Worm (Caenorhabditis elegans): ENCODE measurements around the gene cutl-12.
A peak's percentile ranks its signal among the peaks of the same experiment; 100 is the strongest.

cutl-12 gene

DNA sequence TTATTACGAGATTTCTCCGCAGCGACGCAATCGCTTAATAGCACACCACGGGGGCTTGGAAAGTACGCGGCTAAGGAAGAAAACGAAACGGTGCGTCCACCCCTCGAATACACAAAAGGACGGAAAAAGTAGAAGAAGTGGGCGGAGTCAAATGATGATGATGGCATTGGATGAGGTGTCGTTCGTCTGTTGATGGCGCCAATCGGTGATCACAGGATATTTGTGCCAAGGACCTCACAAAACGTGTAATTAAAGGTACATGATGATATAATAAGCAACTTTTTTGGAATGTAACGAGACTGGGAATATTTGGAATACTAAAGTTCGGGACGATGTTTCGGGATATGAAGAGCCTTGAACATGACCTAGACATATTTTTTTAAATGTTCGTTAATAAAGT, at the start of gene cutl-12:
cutl-12 (minus strand) TSS at position 101 of the 400 bp plus-strand sequence.
- TF ChIP-seq nhr-11 (tag; optimal IDR thresholded peaks at IDR 0.05) (no peak), pax-1 (tag; optimal IDR thresholded peaks at IDR 0.05) (no peak), ceh-2 (tag; optimal IDR thresholded peaks at IDR 0.05) (no peak), ceh-45 (GFP tag; IDR thresholded peaks at IDR 0.05) (no peak), pros-1 (tag; optimal IDR thresholded peaks at IDR 0.05) (no peak), pag-3 (tag; optimal IDR thresholded peaks at IDR 0.05; ENCODE audit: borderline replicate concordance) (no peak), unc-3 (GFP tag; conservative IDR thresholded peaks at IDR 0.05) (no peak), unc-3 (tag; optimal IDR thresholded peaks at IDR 0.05) (no peak)

DNA sequence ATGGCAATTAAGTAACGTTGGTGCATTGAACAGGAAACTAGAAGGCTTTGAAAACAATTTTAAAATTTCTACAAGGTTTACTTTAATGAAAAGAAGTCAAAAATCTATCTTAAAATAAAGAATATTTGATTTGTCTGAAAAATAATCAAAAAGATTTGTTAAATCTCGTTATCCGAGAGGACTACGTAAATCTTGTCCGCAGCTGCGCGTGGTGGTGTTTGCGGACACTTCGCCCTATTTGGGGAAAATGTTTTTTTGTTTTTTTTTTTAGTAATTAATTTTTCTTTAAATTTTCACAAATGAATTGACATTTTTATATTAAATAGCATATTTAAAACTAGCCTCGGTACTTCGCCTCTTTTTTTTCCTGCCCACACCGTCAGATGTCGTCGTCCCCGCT, 49.6 kb upstream of the cutl-12 start:
- TF ChIP-seq ceh-30 (tag; optimal IDR thresholded peaks at IDR 0.05), result no peak
- peak; percentile 37 for TF ChIP-seq unc-42 (tag; optimal IDR thresholded peaks at IDR 0.05)
- TF ChIP-seq ceh-19 (GFP tag; optimal IDR thresholded peaks at IDR 0.05), result no peak
- peak; percentile 8 for TF ChIP-seq unc-86 (tag; optimal IDR thresholded peaks at IDR 0.05)
- TF ChIP-seq pax-1 (tag; optimal IDR thresholded peaks at IDR 0.05), result no peak
- TF ChIP-seq rnt-1 (tag; optimal IDR thresholded peaks at IDR 0.05), result no peak
- TF ChIP-seq ceh-14 (tag; optimal IDR thresholded peaks at IDR 0.05), result peak; percentile 7
- TF ChIP-seq lim-6 (tag; optimal IDR thresholded peaks at IDR 0.05), result no peak

DNA sequence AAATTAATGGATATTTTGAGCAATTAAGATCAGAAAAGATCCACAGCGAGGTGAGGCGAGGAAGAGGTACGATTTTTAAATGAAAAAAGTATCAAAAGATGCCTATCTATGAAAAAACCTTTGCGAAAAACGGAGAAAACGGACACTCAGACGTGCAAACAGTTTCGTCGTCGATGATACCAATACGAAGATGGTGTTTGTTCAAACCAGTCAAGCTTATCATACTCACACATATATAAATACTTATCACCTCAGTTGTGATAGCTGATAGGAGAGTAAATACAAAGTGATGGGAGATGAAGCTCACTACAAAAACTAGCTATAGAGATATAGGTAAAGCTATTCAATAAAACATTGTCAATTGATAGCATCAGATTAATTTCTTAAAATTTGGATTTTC, 45.5 kb upstream of the cutl-12 start:
- TF ChIP-seq ceh-45 (GFP tag; IDR thresholded peaks at IDR 0.05) (no peak), Y22D7AL.16 (tag; optimal IDR thresholded peaks at IDR 0.05) (no peak), K02D7.2 (tag; optimal IDR thresholded peaks at IDR 0.05) (no peak), hlh-30 (tag; optimal IDR thresholded peaks at IDR 0.05; ENCODE audit: insufficient read depth) (no peak), gmeb-2 (tag; optimal IDR thresholded peaks at IDR 0.05) (no peak), tbx-7 (tag; optimal IDR thresholded peaks at IDR 0.05) (no peak), ceh-31 (tag; optimal IDR thresholded peaks at IDR 0.05) (no peak)

ce11 chrII:8675369-8675768, 41.1 kb upstream of the cutl-12 start:
- no peak for TF ChIP-seq odd-2 (tag; optimal IDR thresholded peaks at IDR 0.05)
- no peak for TF ChIP-seq ceh-22 (tag; optimal IDR thresholded peaks at IDR 0.05)
- no peak for TF ChIP-seq che-1 (tag; optimal IDR thresholded peaks at IDR 0.05)
- TF ChIP-seq pros-1 (tag; optimal IDR thresholded peaks at IDR 0.05), result no peak
- TF ChIP-seq C38D4.7 (GFP tag; optimal IDR thresholded peaks at IDR 0.05), result no peak
- TF ChIP-seq hlh-30 (tag; optimal IDR thresholded peaks at IDR 0.05; ENCODE audit: insufficient read depth), result no peak
- TF ChIP-seq dmd-4 (tag; optimal IDR thresholded peaks at IDR 0.05; ENCODE audit: borderline replicate concordance), result no peak
- no peak for TF ChIP-seq ceh-2 (tag; optimal IDR thresholded peaks at IDR 0.05)
- TF ChIP-seq ceh-48 (tag; optimal IDR thresholded peaks at IDR 0.05), result no peak
- TF ChIP-seq hlh-15 (tag; optimal IDR thresholded peaks at IDR 0.05), result no peak
- no peak for TF ChIP-seq unc-86 (tag; optimal IDR thresholded peaks at IDR 0.05)
- no peak for TF ChIP-seq pqm-1 (tag; optimal IDR thresholded peaks at IDR 0.05)

ce11 chrII:8670835-8671234, 36.5 kb upstream of the cutl-12 start:
- TF ChIP-seq ceh-31 (tag; optimal IDR thresholded peaks at IDR 0.05) (no peak), tbx-2 (tag; optimal IDR thresholded peaks at IDR 0.05) (no peak), ceh-18 (tag; optimal IDR thresholded peaks at IDR 0.05) (no peak), ref-2 (tag; optimal IDR thresholded peaks at IDR 0.05) (no peak), F13H6.1 (tag; optimal IDR thresholded peaks at IDR 0.05) (no peak), sox-2 (GFP tag; IDR thresholded peaks at IDR 0.05) (no peak), hlh-15 (tag; optimal IDR thresholded peaks at IDR 0.05) (no peak), C38D4.7 (GFP tag; optimal IDR thresholded peaks at IDR 0.05) (no peak), ceh-2 (tag; optimal IDR thresholded peaks at IDR 0.05) (no peak), pros-1 (tag; optimal IDR thresholded peaks at IDR 0.05) (no peak), fkh-10 (GFP tag; optimal IDR thresholded peaks at IDR 0.05) (no peak), fax-1 (tag; optimal IDR thresholded peaks at IDR 0.05) (no peak), nhr-232 (tag; optimal IDR thresholded peaks at IDR 0.05) (no peak), lim-6 (tag; optimal IDR thresholded peaks at IDR 0.05) (no peak), syd-9 (tag; optimal IDR thresholded peaks at IDR 0.05) (no peak), zip-5 (tag; optimal IDR thresholded peaks at IDR 0.05) (no peak), ceh-6 (GFP tag; optimal IDR thresholded peaks at IDR 0.05) (no peak), ceh-19 (GFP tag; optimal IDR thresholded peaks at IDR 0.05) (no peak)
